Fruit fly (Drosophila melanogaster): ENCODE data around the gene CG4619.

The CG4619 gene

dm6 chr2L:9894871-9895364 is 43.7 kb upstream of the CG4619 start, which contains the start of gene Bka (continued):
- TF ChIP-seq CG3281 (GFP tag; optimal IDR thresholded peaks at IDR 0.05) (peak; percentile 70), Xrp1 (GFP tag; IDR thresholded peaks at IDR 0.05) (no peak), CG17912 (GFP tag; optimal IDR thresholded peaks at IDR 0.05) (no peak), vnd (GFP tag; IDR thresholded peaks at IDR 0.05; ENCODE audit: partially characterized antibody) (peak; percentile 98), sd (tag; optimal IDR thresholded peaks at IDR 0.05) (peak; percentile 88), ac (GFP tag; optimal IDR thresholded peaks at IDR 0.05) (no peak), Rx (GFP tag; IDR thresholded peaks at IDR 0.05) (no peak), trh (GFP tag; optimal IDR thresholded peaks at IDR 0.05) (no peak), gce (GFP tag; IDR thresholded peaks at IDR 0.05) (no peak), gfzf (GFP tag; optimal IDR thresholded peaks at IDR 0.05) (peak; percentile 18), ssp (GFP tag; IDR thresholded peaks at IDR 0.05) (no peak), CG9609 (GFP tag; optimal IDR thresholded peaks at IDR 0.05) (no peak), CG5180 (GFP tag; optimal IDR thresholded peaks at IDR 0.05) (no peak), Hey (tag; optimal IDR thresholded peaks at IDR 0.05) (no peak), CG10462 (GFP tag; optimal IDR thresholded peaks at IDR 0.05) (no peak), dati (GFP tag; IDR thresholded peaks at IDR 0.05) (no peak), pho (GFP tag; optimal IDR thresholded peaks at IDR 0.05) (peak; percentile 20), CG14860 (GFP tag; IDR thresholded peaks at IDR 0.05; ENCODE audit: partially characterized antibody) (peak; percentile 98), CTCF (GFP tag; optimal IDR thresholded peaks at IDR 0.05) (peak; percentile 56), CG4424 (GFP tag; optimal IDR thresholded peaks at IDR 0.05) (peak; percentile 31), MBD-R2 (GFP tag; IDR thresholded peaks at IDR 0.05) (peak; percentile 65), CG12769 (tag; optimal IDR thresholded peaks at IDR 0.05) (peak; percentile 55), Hr78 (GFP tag; optimal IDR thresholded peaks at IDR 0.05) (no peak), al (GFP tag; IDR thresholded peaks at IDR 0.05) (no peak), esg (GFP tag; conservative IDR thresholded peaks at IDR 0.05) (no peak), Spps (tag; optimal IDR thresholded peaks at IDR 0.05) (peak; percentile 34), Vsx1 (GFP tag; optimal IDR thresholded peaks at IDR 0.05) (peak; percentile 72), p53 (GFP tag; optimal IDR thresholded peaks at IDR 0.05) (no peak), row (GFP tag; IDR thresholded peaks at IDR 0.05) (peak; percentile 61), Pdp1 (GFP tag; optimal IDR thresholded peaks at IDR 0.05) (peak in 1 of 2 experiments; percentile 81), CG1603 (tag; optimal IDR thresholded peaks at IDR 0.05) (peak; percentile 78), CG3163 (GFP tag; optimal IDR thresholded peaks at IDR 0.05) (peak; percentile 2), pb (GFP tag; optimal IDR thresholded peaks at IDR 0.05) (no peak), Bgb (GFP tag; IDR thresholded peaks at IDR 0.05; ENCODE audit: partially characterized antibody) (peak; percentile 96), Usf (GFP tag; optimal IDR thresholded peaks at IDR 0.05) (no peak), pzg (GFP tag; optimal IDR thresholded peaks at IDR 0.05) (peak; percentile 83), CG17829 (tag; optimal IDR thresholded peaks at IDR 0.05) (peak; percentile 73), wdn (GFP tag; IDR thresholded peaks at IDR 0.05) (peak; percentile 17; the same call in 1 of the 2 replicates), Sin3A (optimal IDR thresholded peaks at IDR 0.05) (peak; percentile 77), nom (GFP tag; optimal IDR thresholded peaks at IDR 0.05) (peak; percentile 53), oc (tag; optimal IDR thresholded peaks at IDR 0.05) (peak; percentile 28), CG14667 (GFP tag; IDR thresholded peaks at IDR 0.05) (no peak), crp (GFP tag; optimal IDR thresholded peaks at IDR 0.05) (peak; percentile 63 to 94), CG17385 (GFP tag; optimal IDR thresholded peaks at IDR 0.05) (peak; percentile 79), her (GFP tag; optimal IDR thresholded peaks at IDR 0.05) (peak; percentile 40), mirr (GFP tag; optimal IDR thresholded peaks at IDR 0.05) (peak; percentile 28), dysf (GFP tag; IDR thresholded peaks at IDR 0.05) (no peak), Xbp1 (GFP tag; optimal IDR thresholded peaks at IDR 0.05) (peak; percentile 18), sens-2 (GFP tag; IDR thresholded peaks at IDR 0.05) (no peak), CG17328 (GFP tag; IDR thresholded peaks at IDR 0.05) (peak; percentile 46; the same call in 1 of the 2 replicates), aop (GFP tag; IDR thresholded peaks at IDR 0.05) (no peak)
